Worm (Caenorhabditis elegans) whole organism, L4/young adult: ENCODE data around the gene C54F6.20.

Experiments used
- W03F9.2 ChIP-seq: fragments of 150-350 bp; optimal IDR thresholded peaks from 2 replicates; lab custom pipeline; 2014; ENCODE audit warnings: missing biosample characterization, missing genetic modification characterization
- dao-5 ChIP-seq: sonication (generic microtip); optimal IDR thresholded peaks from 2 replicates; lab custom pipeline; 2016; ENCODE audit warnings: missing genotype, missing genetic modification characterization, moderate library complexity, missing compliant biosample characterization
- him-1 ChIP-seq: sonication (generic microtip); optimal IDR thresholded peaks from 2 replicates; lab custom pipeline; 2016; ENCODE audit warnings: missing genotype, missing genetic modification reagents, missing genetic modification characterization, missing compliant biosample characterization

C54F6.20 gene

DNA sequence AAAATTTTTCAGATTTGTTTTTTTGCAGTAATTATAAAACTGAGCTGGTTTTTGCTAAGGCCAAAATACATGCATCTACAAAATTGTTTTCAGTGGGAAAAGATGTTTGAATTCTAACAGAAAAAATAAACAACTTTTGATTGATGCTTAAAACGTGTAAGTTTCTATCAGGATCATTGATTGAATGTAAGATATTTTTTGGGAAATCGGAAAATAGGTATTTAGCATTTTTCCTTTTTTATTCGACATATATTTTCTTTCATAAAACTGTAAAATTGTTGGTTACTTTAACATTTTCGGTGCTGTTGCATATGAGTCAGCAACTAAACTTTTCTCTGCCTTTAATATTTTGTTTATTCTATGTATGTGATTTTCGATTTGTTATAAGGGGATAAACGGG, at the start of gene C54F6.20:
TSS of gene C54F6.20 (plus strand) at position 301 of the 400 bp plus-strand sequence.
- TF ChIP-seq dao-5 (tag; lab: Kevin White, UChicago) = no peak
- no peak for TF ChIP-seq W03F9.2 (tag; lab: Kevin White, UChicago)
- no peak for TF ChIP-seq him-1 (tag; lab: Kevin White, UChicago)

DNA sequence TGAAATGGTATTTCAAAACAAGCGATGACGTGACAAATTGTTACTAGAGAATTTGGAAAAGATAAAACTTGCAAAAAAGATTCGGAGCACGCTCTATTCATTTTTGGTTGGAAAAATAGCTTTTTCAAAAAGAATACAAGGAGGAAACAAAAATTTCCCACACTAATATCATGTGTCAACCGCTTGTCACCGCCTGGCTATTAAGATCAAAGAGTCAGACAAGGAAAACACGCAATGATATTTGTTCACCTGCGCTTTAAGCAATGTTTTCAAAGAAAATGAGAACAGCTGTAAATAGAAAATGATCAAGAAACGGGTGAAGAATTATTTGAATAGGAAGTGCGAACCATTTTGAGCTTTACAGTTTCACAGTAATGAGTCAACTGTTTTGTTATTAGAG, 47.8 kb upstream of the C54F6.20 start, which contains the start of gene srh-125:
TSS of gene srh-125 (minus strand) at position 101 of the 400 bp plus-strand sequence.
- no peak for TF ChIP-seq dao-5 (tag; lab: Kevin White, UChicago)
- no peak for TF ChIP-seq W03F9.2 (tag; lab: Kevin White, UChicago)
- TF ChIP-seq him-1 (tag; lab: Kevin White, UChicago) = no peak

DNA sequence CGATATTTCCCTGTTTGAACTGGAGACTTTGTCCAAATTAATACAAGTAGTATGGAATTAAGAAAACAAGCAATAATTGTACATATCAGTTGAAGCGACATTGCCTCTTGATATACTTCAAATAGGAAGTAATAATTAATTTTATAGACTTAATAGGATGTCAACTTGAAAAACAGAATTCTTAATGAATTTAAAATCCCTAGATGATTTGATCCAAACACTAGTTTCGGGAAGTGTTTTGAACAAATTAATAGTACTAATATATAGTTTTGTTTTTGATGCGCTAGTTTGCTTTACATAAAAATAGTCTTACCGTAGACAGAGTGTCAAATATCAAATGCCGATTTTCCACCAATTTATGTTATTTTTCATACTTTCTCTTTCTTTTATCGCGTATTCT, 46.1 kb upstream of the C54F6.20 start, which contains the start of gene str-190:
TSS of gene str-190 (minus strand) at position 101 of the 400 bp plus-strand sequence.
- TF ChIP-seq W03F9.2 (tag; lab: Kevin White, UChicago) (no peak), him-1 (tag; lab: Kevin White, UChicago) (no peak), dao-5 (tag; lab: Kevin White, UChicago) (no peak)

DNA sequence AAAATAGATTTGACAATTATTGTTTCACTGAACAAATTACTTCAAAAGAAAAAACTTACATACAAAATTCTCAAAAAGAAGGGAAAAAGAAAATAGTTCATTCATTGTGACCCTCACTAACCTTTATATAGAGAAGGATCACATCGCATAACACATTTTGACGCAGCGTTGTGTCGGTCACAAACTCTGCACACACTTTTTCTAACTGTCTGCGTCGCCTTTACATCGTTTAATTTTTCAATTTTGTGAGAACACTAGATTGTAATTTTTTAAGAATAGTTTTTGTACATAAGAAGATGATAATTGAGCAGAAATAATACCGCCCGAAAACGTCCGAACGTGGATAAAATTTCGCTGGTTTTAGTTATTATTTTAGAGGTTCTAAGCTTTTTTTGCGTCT, 43.6 kb upstream of the C54F6.20 start, which contains the start of gene C18B10.6:
TSS of gene C18B10.6 (minus strand) at position 101 of the 400 bp plus-strand sequence.
- TF ChIP-seq him-1 (tag; lab: Kevin White, UChicago) (no peak), dao-5 (tag; lab: Kevin White, UChicago) (no peak), W03F9.2 (tag; lab: Kevin White, UChicago) (no peak)

DNA sequence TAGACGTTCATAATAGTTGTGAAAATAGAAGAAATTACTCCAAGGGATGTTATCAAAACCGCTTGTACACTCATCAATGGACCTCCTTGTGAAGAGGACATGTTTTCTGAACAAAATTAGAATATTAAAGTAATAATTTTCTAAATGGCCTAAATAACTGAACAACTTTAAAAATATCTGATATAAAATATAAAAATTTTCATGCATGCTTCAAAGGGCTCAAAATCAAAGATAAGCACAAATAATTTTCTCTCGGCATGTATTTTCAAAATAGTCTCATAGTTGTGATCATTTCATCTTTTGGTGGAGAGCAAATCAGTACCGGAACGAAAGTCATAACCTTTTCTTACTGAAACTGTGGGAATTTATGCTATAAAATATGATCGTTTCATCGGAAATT, 39.5 kb upstream of the C54F6.20 start, which contains the start of gene srbc-8:
TSS of gene srbc-8 (minus strand) at position 101 of the 400 bp plus-strand sequence.
- TF ChIP-seq W03F9.2 (tag; lab: Kevin White, UChicago) = no peak
- TF ChIP-seq dao-5 (tag; lab: Kevin White, UChicago) = no peak
- TF ChIP-seq him-1 (tag; lab: Kevin White, UChicago) = no peak

DNA sequence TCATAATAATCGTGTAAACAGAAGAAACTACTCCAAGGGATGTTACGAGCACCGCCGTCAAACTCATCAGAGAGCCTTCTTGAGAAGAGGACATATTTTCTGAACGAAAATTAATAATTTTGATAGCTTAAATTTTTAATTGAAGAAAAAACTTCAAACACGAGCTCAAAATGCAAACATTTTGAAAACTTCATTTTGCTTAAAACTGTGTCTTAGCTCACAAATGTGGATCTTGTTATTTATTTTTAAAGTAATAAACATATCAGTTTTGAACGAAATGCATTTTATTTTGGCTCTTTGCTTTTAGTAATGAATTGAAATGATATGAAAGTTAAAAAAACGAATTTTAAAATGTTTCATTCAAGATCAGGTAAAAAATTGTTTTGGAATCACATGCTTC, 37.0 kb upstream of the C54F6.20 start, which contains the start of gene srbc-7:
TSS of gene srbc-7 (minus strand) at position 101 of the 400 bp plus-strand sequence.
- no peak for TF ChIP-seq dao-5 (tag; lab: Kevin White, UChicago)
- no peak for TF ChIP-seq him-1 (tag; lab: Kevin White, UChicago)
- no peak for TF ChIP-seq W03F9.2 (tag; lab: Kevin White, UChicago)

DNA sequence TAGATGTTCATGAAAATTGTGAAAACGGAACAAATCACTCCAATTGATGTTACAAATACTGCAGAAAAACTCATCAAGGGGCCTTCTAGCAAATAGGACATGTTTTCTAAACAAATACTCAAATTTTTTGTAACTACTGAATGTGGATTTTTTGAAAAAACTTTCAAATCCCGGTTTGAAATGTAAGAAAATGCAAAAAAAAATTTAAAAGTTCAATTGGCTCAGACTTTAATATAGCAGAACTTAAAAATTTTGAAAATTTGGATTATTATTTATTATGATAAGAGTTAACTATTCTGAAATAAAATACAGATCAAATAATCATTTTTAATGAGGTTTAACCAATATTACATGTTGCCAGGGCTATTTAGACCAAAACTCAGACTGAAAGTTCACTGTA, 34.2 kb upstream of the C54F6.20 start, which contains the start of gene srbc-9:
TSS of gene srbc-9 (minus strand) at position 101 of the 400 bp plus-strand sequence.
- TF ChIP-seq him-1 (tag; lab: Kevin White, UChicago) (no peak), dao-5 (tag; lab: Kevin White, UChicago) (no peak), W03F9.2 (tag; lab: Kevin White, UChicago) (no peak)

DNA sequence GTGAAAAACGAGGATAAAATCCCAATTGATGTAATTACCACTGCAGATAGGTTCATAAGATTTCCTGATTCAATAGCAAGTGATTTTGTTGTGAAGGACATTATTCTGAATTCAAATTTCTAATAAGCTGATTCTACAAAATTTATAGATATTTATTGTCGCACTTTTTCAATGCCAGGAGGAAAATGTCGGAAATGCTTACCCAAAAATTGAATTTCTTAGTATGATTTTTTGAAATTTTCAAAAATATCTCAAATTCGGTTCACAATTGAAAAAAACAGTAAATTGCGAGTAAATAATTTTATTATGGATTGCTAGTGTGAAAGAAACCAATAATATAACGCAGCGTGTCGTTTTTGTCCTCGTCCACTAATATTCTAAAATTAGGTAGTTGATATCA, 31.6 kb upstream of the C54F6.20 start, which contains the start of gene srbc-10:
TSS of gene srbc-10 (minus strand) at position 101 of the 400 bp plus-strand sequence.
- TF ChIP-seq W03F9.2 (tag; lab: Kevin White, UChicago) (no peak), him-1 (tag; lab: Kevin White, UChicago) (no peak), dao-5 (tag; lab: Kevin White, UChicago) (no peak)

DNA sequence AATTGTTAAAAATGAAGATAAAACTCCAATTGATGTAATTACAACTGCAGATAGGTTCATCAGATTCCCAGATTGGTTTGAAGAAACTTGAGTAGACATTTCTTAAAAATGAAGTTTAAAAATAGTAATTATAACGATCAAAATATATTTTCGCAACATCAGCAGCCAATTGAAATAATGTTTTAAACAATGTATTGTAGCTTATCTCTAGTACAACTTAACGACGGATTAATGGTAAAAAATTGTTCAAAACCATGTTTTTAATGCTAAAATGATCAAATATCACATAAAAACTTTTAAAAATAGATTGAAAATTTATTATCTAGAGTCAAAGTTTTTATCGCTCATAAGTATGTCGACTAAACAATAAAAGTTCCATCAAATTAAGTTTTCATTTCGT, 29.4 kb upstream of the C54F6.20 start, which contains the start of gene srbc-11:
TSS of gene srbc-11 (minus strand) at position 101 of the 400 bp plus-strand sequence.
- TF ChIP-seq W03F9.2 (tag; lab: Kevin White, UChicago) = no peak
- no peak for TF ChIP-seq him-1 (tag; lab: Kevin White, UChicago)
- TF ChIP-seq dao-5 (tag; lab: Kevin White, UChicago) = no peak

DNA sequence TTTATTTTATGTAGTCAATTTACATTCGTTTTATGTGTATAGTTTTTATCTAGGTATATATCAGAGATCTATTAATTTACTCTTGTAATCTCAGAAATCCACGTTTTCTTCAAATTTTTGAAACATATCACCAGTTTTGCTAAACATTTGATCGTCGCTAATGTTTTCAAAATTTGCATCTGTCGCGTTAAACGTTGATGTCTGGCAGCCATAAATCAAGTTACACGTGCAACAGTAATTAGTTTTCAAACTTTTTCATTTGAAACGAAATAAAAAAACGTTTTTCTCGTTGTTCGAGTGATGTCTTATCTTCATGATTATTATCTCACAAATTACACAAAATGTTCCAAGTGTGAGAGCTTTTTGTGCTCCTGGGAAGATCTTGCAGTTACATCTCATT, 27.1 kb upstream of the C54F6.20 start, which contains the start of gene srh-79:
TSS of gene srh-79 (plus strand) at position 301 of the 400 bp plus-strand sequence.
- no peak for TF ChIP-seq W03F9.2 (tag; lab: Kevin White, UChicago)
- TF ChIP-seq dao-5 (tag; lab: Kevin White, UChicago) = no peak
- TF ChIP-seq him-1 (tag; lab: Kevin White, UChicago) = no peak

DNA sequence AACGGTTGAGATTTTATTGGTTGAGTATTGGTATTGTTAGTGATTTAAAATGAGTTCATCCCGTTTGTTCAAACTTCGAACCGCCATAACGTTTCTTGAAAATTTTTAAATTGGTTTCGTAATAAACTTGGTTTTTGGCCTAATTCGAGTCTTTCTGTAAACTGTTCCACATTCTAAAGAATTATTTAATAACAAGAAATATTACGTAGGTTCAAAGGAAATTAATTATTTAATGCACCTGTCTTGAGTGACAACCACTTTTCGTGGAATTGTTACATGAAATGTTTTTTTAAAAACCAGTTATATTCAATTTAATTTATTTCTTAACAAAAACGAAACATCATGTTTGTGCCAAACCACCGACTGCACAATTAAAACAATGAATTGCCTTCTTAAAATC, 23.4 kb upstream of the C54F6.20 start:
- TF ChIP-seq W03F9.2 (tag; lab: Kevin White, UChicago) = no peak
- no peak for TF ChIP-seq dao-5 (tag; lab: Kevin White, UChicago)
- TF ChIP-seq him-1 (tag; lab: Kevin White, UChicago) = no peak

DNA sequence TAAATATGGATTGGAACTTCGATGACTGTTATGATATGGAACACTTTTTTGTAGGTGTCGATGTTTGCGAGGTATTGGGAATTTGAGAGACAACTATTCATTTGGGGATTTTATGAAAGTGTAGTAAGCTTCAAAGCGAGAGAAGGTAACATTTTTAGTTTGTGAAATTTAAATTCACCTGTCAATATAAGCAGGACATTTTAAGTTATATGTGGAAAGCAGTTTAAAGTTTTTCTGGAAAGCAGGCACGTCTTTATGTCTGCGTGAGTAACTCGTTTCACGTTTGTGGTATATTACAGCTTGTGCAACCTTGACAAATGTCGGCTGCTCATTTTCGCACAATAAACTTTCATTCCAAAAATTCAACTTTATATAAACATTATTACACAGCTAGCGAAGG, 20.3 kb upstream of the C54F6.20 start, which contains the start of gene srh-229:
TSS of gene srh-229 (minus strand) at position 101 of the 400 bp plus-strand sequence.
- TF ChIP-seq him-1 (tag; lab: Kevin White, UChicago) (no peak), W03F9.2 (tag; lab: Kevin White, UChicago) (no peak), dao-5 (tag; lab: Kevin White, UChicago) (no peak)

DNA sequence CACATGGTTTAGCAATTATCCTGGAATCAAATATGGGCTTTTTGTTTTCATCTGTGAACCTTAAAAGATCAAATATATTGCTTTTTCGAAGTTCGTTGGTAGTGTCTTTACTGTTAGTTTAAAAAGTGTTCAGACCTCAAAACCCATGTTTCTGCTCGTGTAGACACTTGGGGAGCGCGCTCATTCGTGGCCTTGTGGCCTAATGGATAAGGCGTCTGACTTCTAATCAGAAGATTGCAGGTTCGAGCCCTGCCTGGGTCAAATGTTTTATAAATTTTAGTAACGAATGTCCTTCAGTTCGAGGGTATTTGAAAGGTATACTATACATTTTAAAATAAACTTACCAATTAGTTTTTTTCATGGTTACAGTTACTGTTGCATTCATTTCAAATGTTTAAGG, 18.3 kb upstream of the C54F6.20 start:
- TF ChIP-seq W03F9.2 (tag; lab: Kevin White, UChicago) (no peak), dao-5 (tag; lab: Kevin White, UChicago) (no peak), him-1 (tag; lab: Kevin White, UChicago) (no peak)
